Fruit fly (Drosophila melanogaster) whole organism, adult: ENCODE measurements around the gene ph-p.

Experiments
- CG14711 ChIP-seq: fragments of 200-800 bp; sonication (Bioruptor generic); optimal IDR thresholded peaks from 2 replicates; lab custom pipeline; 2018; ENCODE audit warnings: missing biosample characterization, mild to moderate bottlenecking, missing genetic modification characterization, moderate library complexity
- CG1620 ChIP-seq: fragments of 200-800 bp; sonication (Bioruptor generic); optimal IDR thresholded peaks from 2 replicates; lab custom pipeline; 2016; ENCODE audit warnings: missing biosample characterization, missing genetic modification characterization
- CG33017 ChIP-seq: fragments of 200-800 bp; sonication (Bioruptor generic); optimal IDR thresholded peaks from 2 replicates; lab custom pipeline; 2018; ENCODE audit warnings: missing biosample characterization, mild to moderate bottlenecking, missing genetic modification characterization, moderate library complexity
- CG5204 ChIP-seq: fragments of 200-800 bp; sonication (Bioruptor generic); optimal IDR thresholded peaks from 2 replicates; lab custom pipeline; 2016; ENCODE audit warnings: missing biosample characterization, missing genetic modification characterization
- CG7101 ChIP-seq: fragments of 200-800 bp; sonication (Bioruptor generic); optimal IDR thresholded peaks from 2 replicates; lab custom pipeline; 2018; ENCODE audit warnings: missing biosample characterization, mild to moderate bottlenecking, missing genetic modification characterization, moderate library complexity
- Crg-1 ChIP-seq: fragments of 200-800 bp; sonication (Bioruptor generic); optimal IDR thresholded peaks from 2 replicates; lab custom pipeline; 2016; ENCODE audit warnings: missing biosample characterization, missing genetic modification characterization
- Mnt ChIP-seq: fragments of 200-800 bp; sonication (Bioruptor generic); optimal IDR thresholded peaks from 2 replicates; lab custom pipeline; 2016; ENCODE audit warnings: missing biosample characterization, mild to moderate bottlenecking, missing genetic modification characterization
- bab1 ChIP-seq: fragments of 200-800 bp; sonication (Bioruptor generic); optimal IDR thresholded peaks from 3 replicates; lab custom pipeline; 2019; ENCODE audit warnings: missing biosample characterization, mild to moderate bottlenecking, missing genetic modification characterization, moderate library complexity
- kay ChIP-seq: fragments of 200-800 bp; sonication (Bioruptor generic); peaks from one replicate; lab custom pipeline; 2016; ENCODE audit warnings: missing biosample characterization, missing genetic modification characterization, borderline replicate concordance
- pad ChIP-seq: fragments of 200-800 bp; sonication (Bioruptor generic); optimal IDR thresholded peaks from 3 replicates; lab custom pipeline; 2017; ENCODE audit warnings: missing biosample characterization, missing genetic modification characterization, mild to moderate bottlenecking, moderate library complexity, missing genetic modification reagents
- toe ChIP-seq: fragments of 200-800 bp; sonication (Bioruptor generic); optimal IDR thresholded peaks from 2 replicates; lab custom pipeline; 2016; ENCODE audit warnings: missing biosample characterization, missing genetic modification characterization

- TF ChIP-seq Crg-1 (GFP tag; lab: Kevin White, UChicago) (no peak), CG7101 (peak; percentile 73), CG5204 (no peak), toe (GFP tag; lab: Kevin White, UChicago) (no peak), CG33017 (tag; lab: Kevin White, UChicago) (no peak), bab1 (GFP tag; lab: Kevin White, UChicago) (peak; percentile 94), CG14711 (tag; lab: Kevin White, UChicago) (peak; percentile 54), CG1620 (peak; percentile 54), pad (GFP tag; lab: Kevin White, UChicago) (peak; percentile 55), kay (GFP tag; lab: Kevin White, UChicago) (no peak), Mnt (GFP tag; lab: Kevin White, UChicago) (peak; percentile 90)
Observed at dm6 chrX:2080367-2080927, 57.7 kb downstream of the ph-p start, which contains the start of the genes CG16903 and Unc-76.
